Fruit fly (Drosophila melanogaster) Kc167 (cell line): Measurements from ENCODE around the gene Trm1.

Experiments used
- Myc ChIP-seq: fragments of >200 bp; optimal IDR thresholded peaks from 2 replicates; lab custom pipeline; 2017; ENCODE audit warnings: missing external identifiers
- Sin3A ChIP-seq: fragments of >200 bp; optimal IDR thresholded peaks from 2 replicates; lab custom pipeline; 2018; ENCODE audit warnings: missing external identifiers
- h ChIP-seq: fragments of >200 bp; optimal IDR thresholded peaks from 3 replicates; lab custom pipeline; 2018; ENCODE audit warnings: missing external identifiers
- insv ChIP-seq: fragments of >200 bp; optimal IDR thresholded peaks from 3 replicates; lab custom pipeline; 2018; ENCODE audit warnings: missing external identifiers
- psq ChIP-seq: fragments of >200 bp; optimal IDR thresholded peaks from 2 replicates; lab custom pipeline; 2017; ENCODE audit warnings: missing external identifiers
- ttk ChIP-seq: sonication (Bioruptor generic); optimal IDR thresholded peaks from 2 replicates; lab custom pipeline; 2017; ENCODE audit warnings: missing external identifiers

- no peak for TF ChIP-seq Sin3A
- TF ChIP-seq Myc (lab: Kevin White, UChicago) = no peak
- TF ChIP-seq insv (lab: Kevin White, UChicago) = no peak
- TF ChIP-seq psq (lab: Kevin White, UChicago) = no peak
- no peak for TF ChIP-seq h (lab: Kevin White, UChicago)
- TF ChIP-seq ttk = no peak
Observed at dm6 chr2L:12427487-12428101, at the start of gene Trm1, which contains the start of gene CG5446.
